Worm (Caenorhabditis elegans) whole organism, midembryonic: ENCODE measurements around the gene sru-24.

Experiments
- T22C8.4 ChIP-seq: fragments of 200-800 bp; sonication (Bioruptor generic); IDR thresholded peaks from 2 replicates; pipeline ENCODE4 v1.3.6; 2022; ENCODE audit warnings: missing genetic modification characterization, missing compliant biosample characterization
- flt-1 ChIP-seq: fragments of 200-800 bp; sonication (Bioruptor generic); IDR thresholded peaks from 2 replicates; pipeline ENCODE4 v1.3.6; 2022; ENCODE audit warnings: missing genetic modification characterization, missing compliant biosample characterization
- klf-2 ChIP-seq: fragments of 200-800 bp; sonication (Bioruptor generic); conservative IDR thresholded peaks from 2 replicates; pipeline ENCODE4 v1.3.6; 2022; ENCODE audit warnings: missing genetic modification reagents, missing genetic modification characterization, missing compliant biosample characterization
- med-1 ChIP-seq: sonication (generic microtip); optimal IDR thresholded peaks from 2 replicates; lab custom pipeline; 2017; ENCODE audit warnings: missing genetic modification characterization, mild to moderate bottlenecking, missing compliant biosample characterization, antibody characterized with exemption, missing genetic modification reagents; ENCODE audit not compliant: insufficient read depth
- ref-1 ChIP-seq: fragments of 200-800 bp; sonication (Bioruptor generic); conservative IDR thresholded peaks from 2 replicates; pipeline ENCODE4 v1.3.6; 2022; ENCODE audit warnings: missing genetic modification reagents, missing genetic modification characterization, missing compliant biosample characterization
- ztf-23 ChIP-seq: fragments of 200-800 bp; sonication (Bioruptor generic); IDR thresholded peaks from 2 replicates; pipeline ENCODE4 v1.3.6; 2022; ENCODE audit warnings: missing genetic modification reagents, missing genetic modification characterization, missing compliant biosample characterization
- ztf-29 ChIP-seq: fragments of 200-800 bp; sonication (Bioruptor generic); IDR thresholded peaks from 2 replicates; pipeline ENCODE4 v1.3.6; 2022; ENCODE audit warnings: missing genetic modification reagents, missing genetic modification characterization, missing compliant biosample characterization

DNA sequence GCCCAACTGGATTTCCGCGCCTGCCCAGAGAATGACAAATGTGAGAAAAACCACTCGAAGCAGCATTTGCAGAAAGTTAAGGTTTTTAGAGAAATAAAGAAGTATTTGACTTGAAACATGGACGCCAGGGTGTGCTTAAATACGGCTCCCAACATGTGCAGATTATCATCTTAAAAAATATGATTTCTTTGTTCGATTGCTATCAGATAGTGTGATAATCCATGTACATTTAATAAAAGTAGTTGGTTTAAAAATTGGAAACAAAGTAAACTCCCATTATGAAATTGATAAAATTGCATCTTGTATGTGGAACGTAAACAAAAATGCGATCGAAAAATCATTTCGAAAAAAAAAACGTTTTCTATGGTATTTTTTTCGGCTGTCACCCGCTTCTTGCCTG is 43.7 kb downstream of the sru-24 start, which contains the start of gene F48G7.8:
- no peak for TF ChIP-seq flt-1 (GFP tag; lab: Robert Waterston, UW)
- no peak for TF ChIP-seq T22C8.4 (GFP tag; lab: Robert Waterston, UW)
- TF ChIP-seq ztf-23 (GFP tag; lab: Robert Waterston, UW): no peak
- no peak for TF ChIP-seq med-1
- no peak for TF ChIP-seq ref-1 (GFP tag; lab: Robert Waterston, UW)
- no peak for TF ChIP-seq ztf-29
- no peak for TF ChIP-seq klf-2 (GFP tag; lab: Robert Waterston, UW)
